Worm (Caenorhabditis elegans): ENCODE measurements around the gene cyp-35B2.

cyp-35B2 gene

DNA sequence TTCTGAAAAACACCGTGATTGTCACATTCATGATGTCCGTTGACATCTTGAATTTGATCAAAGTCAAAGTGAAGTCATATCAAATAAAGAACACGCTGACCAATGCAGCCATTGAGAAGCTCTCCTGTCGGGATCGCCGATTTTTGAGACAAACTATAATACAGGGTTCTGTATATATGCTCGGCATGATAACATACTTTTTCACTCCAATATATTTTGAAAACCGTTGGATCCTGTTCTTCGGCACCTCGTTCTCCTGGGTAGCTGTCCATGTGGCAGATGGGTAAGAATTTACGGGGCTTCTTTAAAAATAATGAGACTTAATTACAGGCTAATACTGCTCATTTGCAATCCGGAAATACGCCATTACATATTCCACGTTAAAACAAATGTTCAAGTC is 19.4 kb upstream of the cyp-35B2 start:
- TF ChIP-seq unc-62 (GFP tag; optimal IDR thresholded peaks at IDR 0.05): no peak
- TF ChIP-seq fkh-3 (tag; optimal IDR thresholded peaks at IDR 0.05): no peak
- no peak for TF ChIP-seq ekl-4 (GFP tag; IDR thresholded peaks at IDR 0.05)
- no peak for TF ChIP-seq hmg-20 (GFP tag; IDR thresholded peaks at IDR 0.05)
- 0 out of 2 replicates have a peak, but pooled peaks have one; percentile 45 for TF ChIP-seq madf-3 (GFP tag; IDR thresholded peaks at IDR 0.05)

DNA sequence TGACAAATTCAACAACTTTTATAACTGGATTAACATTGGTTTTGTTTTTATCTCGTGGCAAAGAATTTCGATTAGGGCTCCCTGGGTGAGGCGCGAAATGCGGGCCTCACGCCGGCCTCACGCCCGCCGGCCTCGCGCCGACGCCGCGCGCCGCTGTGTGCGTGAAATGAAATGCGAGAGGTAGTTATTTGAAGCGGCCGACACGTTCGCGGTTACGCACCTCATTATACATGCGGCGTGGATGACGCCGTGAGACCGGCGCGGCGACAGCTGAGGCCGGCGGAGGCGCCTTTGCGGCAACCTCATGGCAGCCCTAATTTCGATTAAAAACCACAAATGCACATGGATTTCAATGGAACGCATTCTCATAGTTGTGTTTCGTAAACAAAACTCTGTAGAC is 14.4 kb upstream of the cyp-35B2 start:
- TF ChIP-seq rpc-1 (optimal IDR thresholded peaks at IDR 0.05): no peak
- no peak for TF ChIP-seq rpc-1 (tag; optimal IDR thresholded peaks at IDR 0.05)
- 0 out of 2 replicates have a peak, but pooled peaks have one; percentile 43 for TF ChIP-seq nhr-120 (GFP tag; IDR thresholded peaks at IDR 0.05)
- no peak for TF ChIP-seq ceh-27 (GFP tag; optimal IDR thresholded peaks at IDR 0.05)
- 0 out of 2 replicates have a peak, but pooled peaks have one; percentile 78 for TF ChIP-seq F37B4.10 (GFP tag; IDR thresholded peaks at IDR 0.05)
- no peak for TF ChIP-seq snpc-4 (GFP tag; optimal IDR thresholded peaks at IDR 0.05)
- TF ChIP-seq snpc-4 (tag; optimal IDR thresholded peaks at IDR 0.05): peak in 2 of 4 experiments; percentile 74 to 84
- TF ChIP-seq sea-2 (GFP tag; IDR thresholded peaks at IDR 0.05): no peak
- no peak for TF ChIP-seq ceh-100 (GFP tag; IDR thresholded peaks at IDR 0.05)
- no peak for TF ChIP-seq ZK185.1 (tag; optimal IDR thresholded peaks at IDR 0.05; ENCODE audit: poor library complexity, severe bottlenecking)
- TF ChIP-seq ztf-6 (GFP tag; IDR thresholded peaks at IDR 0.05): no peak
- no peak; the same call in 1 of the 2 replicates for TF ChIP-seq zfh-2 (GFP tag; conservative IDR thresholded peaks at IDR 0.05)
- TF ChIP-seq sptf-2 (GFP tag; optimal IDR thresholded peaks at IDR 0.05): no peak
- no peak for TF ChIP-seq ama-1 (optimal IDR thresholded peaks at IDR 0.05)
- TF ChIP-seq ama-1 (GFP tag; optimal IDR thresholded peaks at IDR 0.05): no peak
- no peak for TF ChIP-seq tbx-9 (tag; optimal IDR thresholded peaks at IDR 0.05; ENCODE audit: borderline replicate concordance)
- no peak for TF ChIP-seq tlf-1 (GFP tag; optimal IDR thresholded peaks at IDR 0.05)
- peak; percentile 57 for TF ChIP-seq hmg-1.2 (GFP tag; IDR thresholded peaks at IDR 0.05)
- 0 out of 2 replicates have a peak, but pooled peaks have one; percentile 30 for TF ChIP-seq egl-18 (GFP tag; IDR thresholded peaks at IDR 0.05)
- no peak for TF ChIP-seq ekl-4 (GFP tag; IDR thresholded peaks at IDR 0.05)

DNA sequence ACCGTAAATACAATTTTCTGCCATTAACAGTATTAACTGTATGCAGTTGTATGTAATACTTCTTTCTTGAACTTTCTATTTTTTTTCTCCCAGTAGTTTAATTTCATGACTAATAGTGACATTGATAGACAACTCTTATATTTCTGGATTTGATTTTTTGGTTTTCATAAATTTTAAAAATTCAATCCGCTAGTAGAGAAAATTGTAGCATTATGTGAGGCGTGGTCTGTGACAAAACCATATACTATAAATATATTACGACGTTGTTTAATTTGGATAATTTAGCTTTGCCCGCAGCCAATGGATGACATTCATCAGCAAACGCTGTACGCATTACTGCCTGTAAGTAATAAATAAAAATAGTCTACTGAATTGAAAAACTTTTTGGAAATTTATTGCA is 12.9 kb upstream of the cyp-35B2 start, which contains the start of gene srx-64:
Gene srx-64, plus strand, starts transcription at position 301 of the 400 bp plus-strand sequence.
- TF ChIP-seq pbrm-1 (GFP tag; IDR thresholded peaks at IDR 0.05): no peak
- TF ChIP-seq egl-44 (GFP tag; IDR thresholded peaks at IDR 0.05): no peak
- no peak for TF ChIP-seq F57A8.1 (GFP tag; optimal IDR thresholded peaks at IDR 0.05)
- no peak for TF ChIP-seq F23B12.7 (tag; optimal IDR thresholded peaks at IDR 0.05; ENCODE audit: insufficient read depth)
- no peak for TF ChIP-seq B0261.1 (tag; optimal IDR thresholded peaks at IDR 0.05)
- no peak for TF ChIP-seq K12H6.12 (tag; optimal IDR thresholded peaks at IDR 0.05)
- TF ChIP-seq snpc-1.1 (tag; optimal IDR thresholded peaks at IDR 0.05; ENCODE audit: insufficient read depth): no peak
- TF ChIP-seq snpc-4 (GFP tag; optimal IDR thresholded peaks at IDR 0.05): no peak
- no peak for TF ChIP-seq snpc-4 (tag; optimal IDR thresholded peaks at IDR 0.05)
- TF ChIP-seq ztf-26 (tag; optimal IDR thresholded peaks at IDR 0.05): no peak
- no peak for TF ChIP-seq die-1 (tag; optimal IDR thresholded peaks at IDR 0.05)
- no peak for TF ChIP-seq lsy-27 (tag; optimal IDR thresholded peaks at IDR 0.05; ENCODE audit: borderline replicate concordance, insufficient read depth)
- TF ChIP-seq hlh-12 (tag; optimal IDR thresholded peaks at IDR 0.05): no peak
- TF ChIP-seq ztf-22 (GFP tag; optimal IDR thresholded peaks at IDR 0.05): no peak
- no peak for TF ChIP-seq nhr-90 (tag; optimal IDR thresholded peaks at IDR 0.05)
- no peak for TF ChIP-seq nfya-2 (GFP tag; IDR thresholded peaks at IDR 0.05)
- no peak for TF ChIP-seq lir-1 (GFP tag; conservative IDR thresholded peaks at IDR 0.05)
- no peak for TF ChIP-seq attf-6 (GFP tag; IDR thresholded peaks at IDR 0.05)

Data from whole organism, young adult.